Fruit fly (Drosophila melanogaster): ENCODE measurements around the gene by.

Gene by

DNA sequence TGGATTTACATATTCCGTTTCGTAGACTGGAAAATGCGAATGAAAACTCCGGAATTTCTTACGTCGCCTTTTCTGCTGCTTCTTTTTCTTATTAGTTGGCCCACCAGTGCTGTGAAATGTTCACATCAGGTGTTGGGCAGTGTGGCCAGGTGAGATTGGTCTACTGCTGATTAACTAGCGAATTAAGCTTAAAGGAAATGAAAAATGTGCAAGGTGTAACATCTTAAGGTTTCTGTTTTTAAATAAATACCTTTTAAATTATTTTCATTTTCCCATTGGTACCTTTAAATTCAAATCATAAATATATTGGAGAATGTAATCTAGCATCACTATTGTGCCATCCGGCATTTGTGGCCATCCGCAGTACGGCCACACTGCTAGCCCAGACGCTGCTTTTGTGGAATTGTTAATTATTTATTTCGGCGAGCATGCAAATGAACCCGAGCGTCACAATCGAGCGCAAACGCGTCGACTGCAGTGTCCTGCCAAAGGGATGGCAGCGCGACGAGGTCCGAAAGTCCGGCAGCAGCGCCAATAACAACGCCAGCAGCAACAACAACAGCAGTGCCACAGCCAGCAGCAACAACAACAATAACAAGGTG, 26.7 kb upstream of the by start, which contains the start of the genes AP-1mu and MBD-like (continued):
- TF ChIP-seq CG17385 (GFP tag; optimal IDR thresholded peaks at IDR 0.05): peak; percentile 81
- TF ChIP-seq CG6689 (GFP tag; IDR thresholded peaks at IDR 0.05): peak; percentile 68
- TF ChIP-seq Pdp1 (GFP tag; optimal IDR thresholded peaks at IDR 0.05): peak; percentile 59 to 83
- TF ChIP-seq CG3838 (GFP tag; optimal IDR thresholded peaks at IDR 0.05): no peak
- no peak for TF ChIP-seq otp (GFP tag; IDR thresholded peaks at IDR 0.05)
- no peak for TF ChIP-seq ttk (GFP tag; IDR thresholded peaks at IDR 0.05)
- 0 out of 2 replicates have a peak, but pooled peaks have one; percentile 38 for TF ChIP-seq sna (GFP tag; IDR thresholded peaks at IDR 0.05; ENCODE audit: partially characterized antibody)
- TF ChIP-seq GATAe (GFP tag; conservative IDR thresholded peaks at IDR 0.05): peak; percentile 45; the same call in 1 of the 2 replicates
- peak; percentile 69 for TF ChIP-seq CG13424 (tag; optimal IDR thresholded peaks at IDR 0.05)
- TF ChIP-seq CG32767 (GFP tag; IDR thresholded peaks at IDR 0.05): 0 out of 2 replicates have a peak, but pooled peaks have one; percentile 45
- peak; percentile 53 for TF ChIP-seq CG33213 (GFP tag; optimal IDR thresholded peaks at IDR 0.05)
- 0 out of 2 replicates have a peak, but pooled peaks have one; percentile 14 for TF ChIP-seq gt (GFP tag; IDR thresholded peaks at IDR 0.05)
- peak; percentile 62 for TF ChIP-seq CG32532 (GFP tag; IDR thresholded peaks at IDR 0.05)
- TF ChIP-seq mirr (GFP tag; optimal IDR thresholded peaks at IDR 0.05): no peak
- TF ChIP-seq disco-r (GFP tag; optimal IDR thresholded peaks at IDR 0.05): no peak
- TF ChIP-seq E2f1 (GFP tag; IDR thresholded peaks at IDR 0.05): peak; percentile 51
- peak; percentile 50 for TF ChIP-seq Xrp1 (GFP tag; IDR thresholded peaks at IDR 0.05)
- TF ChIP-seq MESR4 (GFP tag; optimal IDR thresholded peaks at IDR 0.05): peak; percentile 78
- TF ChIP-seq nerfin-2 (GFP tag; IDR thresholded peaks at IDR 0.05; ENCODE audit: partially characterized antibody): no peak
- peak; percentile 76 for TF ChIP-seq NC2β (GFP tag; optimal IDR thresholded peaks at IDR 0.05)
- no peak for TF ChIP-seq CG8478 (optimal IDR thresholded peaks at IDR 0.05)
- TF ChIP-seq da (GFP tag; optimal IDR thresholded peaks at IDR 0.05): peak; percentile 16
- TF ChIP-seq sr (GFP tag; IDR thresholded peaks at IDR 0.05): no peak
- TF ChIP-seq CG10274 (GFP tag; optimal IDR thresholded peaks at IDR 0.05): no peak
- peak; percentile 62 for TF ChIP-seq nerfin-1 (tag; optimal IDR thresholded peaks at IDR 0.05)
- TF ChIP-seq CG17568 (GFP tag; optimal IDR thresholded peaks at IDR 0.05): no peak
- no peak for TF ChIP-seq CG18599 (GFP tag; optimal IDR thresholded peaks at IDR 0.05)
- 0 out of 2 replicates have a peak, but pooled peaks have one; percentile 13 for TF ChIP-seq inv (GFP tag; IDR thresholded peaks at IDR 0.05; ENCODE audit: partially characterized antibody)
- TF ChIP-seq CG16815 (GFP tag; optimal IDR thresholded peaks at IDR 0.05): peak; percentile 39
- peak; percentile 74 for TF ChIP-seq Camta (GFP tag; optimal IDR thresholded peaks at IDR 0.05)
- no peak for TF ChIP-seq Sox102F (GFP tag; optimal IDR thresholded peaks at IDR 0.05)
- TF ChIP-seq br (optimal IDR thresholded peaks at IDR 0.05): no peak
- TF ChIP-seq bsh (GFP tag; optimal IDR thresholded peaks at IDR 0.05): peak in 1 of 2 experiments; percentile 50
- TF ChIP-seq stwl (tag; optimal IDR thresholded peaks at IDR 0.05): peak; percentile 73
- TF ChIP-seq CG11696 (GFP tag; IDR thresholded peaks at IDR 0.05): no peak
- TF ChIP-seq oc (tag; optimal IDR thresholded peaks at IDR 0.05): no peak
- no peak for TF ChIP-seq tll (GFP tag; optimal IDR thresholded peaks at IDR 0.05)
- no peak for TF ChIP-seq CG5180 (GFP tag; optimal IDR thresholded peaks at IDR 0.05)
- TF ChIP-seq CG11695 (GFP tag; IDR thresholded peaks at IDR 0.05): no peak
- no peak for TF ChIP-seq CG31365 (tag; optimal IDR thresholded peaks at IDR 0.05)
- no peak for TF ChIP-seq ab (GFP tag; optimal IDR thresholded peaks at IDR 0.05)
- no peak for TF ChIP-seq btn (GFP tag; optimal IDR thresholded peaks at IDR 0.05)
- no peak for TF ChIP-seq dmrt99B (tag; optimal IDR thresholded peaks at IDR 0.05)
- no peak for TF ChIP-seq CG7271 (tag; optimal IDR thresholded peaks at IDR 0.05)
- TF ChIP-seq ems (GFP tag; optimal IDR thresholded peaks at IDR 0.05): peak; percentile 69
- TF ChIP-seq run (tag; optimal IDR thresholded peaks at IDR 0.05): no peak
- TF ChIP-seq pzg (GFP tag; optimal IDR thresholded peaks at IDR 0.05): peak; percentile 78
- TF ChIP-seq CG12155 (GFP tag; optimal IDR thresholded peaks at IDR 0.05): peak; percentile 74
- peak; percentile 11 for TF ChIP-seq CG13894 (tag; optimal IDR thresholded peaks at IDR 0.05)
- TF ChIP-seq CG12299 (tag; optimal IDR thresholded peaks at IDR 0.05): peak; percentile 29
